Worm (Caenorhabditis elegans) whole organism, L3 larva: ENCODE results near the gene nas-22.

Experiments used
- ceh-82 ChIP-seq: fragments of 150-350 bp; optimal IDR thresholded peaks from 2 replicates; lab custom pipeline; 2014; ENCODE audit warnings: missing biosample characterization, missing genetic modification characterization
- ceh-9 ChIP-seq: sonication (generic microtip); optimal IDR thresholded peaks from 2 replicates; lab custom pipeline; 2018; ENCODE audit warnings: missing biosample characterization, missing genetic modification characterization
- nhr-43 ChIP-seq: sonication (generic microtip); optimal IDR thresholded peaks from 2 replicates; lab custom pipeline; 2016; ENCODE audit warnings: mild to moderate bottlenecking, missing genetic modification characterization, missing compliant biosample characterization; ENCODE audit not compliant: poor library complexity, severe bottlenecking
- zag-1 ChIP-seq: fragments of 150-350 bp; optimal IDR thresholded peaks from 2 replicates; lab custom pipeline; 2014; ENCODE audit warnings: missing biosample characterization, missing genetic modification characterization
- ztf-11 ChIP-seq: fragments of 150-350 bp; optimal IDR thresholded peaks from 2 replicates; lab custom pipeline; 2014; ENCODE audit warnings: missing biosample characterization, missing genetic modification characterization
- ztf-4 ChIP-seq: fragments of 150-350 bp; optimal IDR thresholded peaks from 2 replicates; lab custom pipeline; 2014; ENCODE audit warnings: missing biosample characterization, missing genetic modification characterization

ce11 chrV:11472209-11472608 is 2.3 kb upstream of the nas-22 start, which contains the start of the genes nas-20 and nas-21:
- no peak for TF ChIP-seq zag-1 (tag; lab: Kevin White, UChicago)
- TF ChIP-seq ztf-4 (tag; lab: Kevin White, UChicago), result no peak
- no peak for TF ChIP-seq ceh-82 (tag; lab: Kevin White, UChicago)
- no peak for TF ChIP-seq nhr-43 (tag; lab: Kevin White, UChicago)
- TF ChIP-seq ceh-9 (tag; lab: Kevin White, UChicago), result no peak
- TF ChIP-seq ztf-11, result no peak
